Worm (Caenorhabditis elegans) whole organism, L1 larva: ENCODE measurements around the gene ddx-15.

Experiments used
- C16A3.4 ChIP-seq: fragments of 150-350 bp; optimal IDR thresholded peaks from 2 replicates; lab custom pipeline; 2014; ENCODE audit warnings: missing biosample characterization, missing genetic modification characterization
- F16B12.6 ChIP-seq: fragments of 150-350 bp; optimal IDR thresholded peaks from 2 replicates; lab custom pipeline; 2014; ENCODE audit warnings: missing biosample characterization, missing genetic modification characterization
- aha-1 ChIP-seq: fragments of 150-350 bp; optimal IDR thresholded peaks from 2 replicates; lab custom pipeline; 2014; ENCODE audit warnings: missing biosample characterization, missing genetic modification characterization
- alr-1 ChIP-seq: fragments of 200-800 bp; sonication (Bioruptor generic); optimal IDR thresholded peaks from 2 replicates; lab custom pipeline; 2018; ENCODE audit warnings: borderline replicate concordance, mild to moderate bottlenecking, missing genetic modification characterization, missing compliant biosample characterization
- aly-2 ChIP-seq: fragments of 150-350 bp; optimal IDR thresholded peaks from 2 replicates; lab custom pipeline; 2014; ENCODE audit warnings: missing biosample characterization, missing genetic modification characterization
- ama-1 ChIP-seq: fragments of 150-350 bp; optimal IDR thresholded peaks from 2 replicates; lab custom pipeline; 2014
- blmp-1 ChIP-seq: fragments of 150-350 bp; optimal IDR thresholded peaks from 2 replicates; lab custom pipeline; 2014; ENCODE audit warnings: missing biosample characterization, missing genetic modification characterization
- ceh-8 ChIP-seq: fragments of 200-800 bp; sonication (Bioruptor generic); optimal IDR thresholded peaks from 2 replicates; lab custom pipeline; 2018; ENCODE audit warnings: mild to moderate bottlenecking, missing genetic modification characterization, moderate library complexity, missing compliant biosample characterization
- ceh-82 ChIP-seq, 3 experiments: fragments of 150-350 bp in 1 of 3; sonication (generic microtip) in 2 of 3; optimal IDR thresholded peaks; 2 replicates each; lab custom pipeline; 2014 to 2017; ENCODE audit warnings: missing biosample characterization in 3 of 3, missing genetic modification characterization in 3 of 3
- ceh-90 ChIP-seq: sonication (generic microtip); optimal IDR thresholded peaks from 2 replicates; lab custom pipeline; 2016; ENCODE audit warnings: missing genetic modification characterization, missing compliant biosample characterization
- ces-1 ChIP-seq: fragments of 150-350 bp; optimal IDR thresholded peaks from 2 replicates; lab custom pipeline; 2014; ENCODE audit warnings: missing biosample characterization, missing genetic modification reagents, missing genetic modification characterization
- dpl-1 ChIP-seq, 3 experiments: fragments of 150-350 bp in 2 of 3; sonication (generic microtip) in 1 of 3; optimal IDR thresholded peaks; 2 replicates each; lab custom pipeline; 2014 to 2017; ENCODE audit warnings: missing biosample characterization in 3 of 3, missing genetic modification characterization in 3 of 3, missing genetic modification reagents in 3 of 3
- dsc-1 ChIP-seq: sonication (generic microtip); optimal IDR thresholded peaks from 2 replicates; lab custom pipeline; 2016; ENCODE audit warnings: mild to moderate bottlenecking, missing genetic modification characterization, missing compliant biosample characterization
- efl-1 ChIP-seq, 4 experiments: fragments of 150-350 bp; optimal IDR thresholded peaks in 3 of 4; peaks in 1 of 4; 1 replicate in 1 of 4; 2 replicates in 3 of 4; lab custom pipeline; 2014; ENCODE audit warnings: missing biosample characterization in 2 of 4, missing genetic modification characterization in 2 of 4, missing genetic modification reagents in 2 of 4
- egl-27 ChIP-seq, 2 experiments: fragments of 150-350 bp in 1 of 2; sonication (generic microtip); optimal IDR thresholded peaks; 3 replicates each; lab custom pipeline; 2017 to 2018; ENCODE audit warnings: missing biosample characterization in 2 of 2, missing genetic modification characterization in 2 of 2, missing genetic modification reagents in 2 of 2
- elt-2 ChIP-seq: sonication (generic microtip); optimal IDR thresholded peaks from 2 replicates; lab custom pipeline; 2016; ENCODE audit warnings: missing genetic modification characterization, mild to moderate bottlenecking, inconsistent platforms, missing compliant biosample characterization, missing genetic modification reagents
- ets-5 ChIP-seq: fragments of 200-800 bp; sonication (Bioruptor generic); IDR thresholded peaks from 2 replicates; pipeline ENCODE4 v1.3.6; 2022; ENCODE audit warnings: missing genetic modification characterization, missing compliant biosample characterization
- fkh-10 ChIP-seq: sonication (generic microtip); optimal IDR thresholded peaks from 2 replicates; lab custom pipeline; 2017; ENCODE audit warnings: missing biosample characterization, missing genetic modification reagents, missing genetic modification characterization
- fkh-8 ChIP-seq: sonication (generic microtip); optimal IDR thresholded peaks from 2 replicates; lab custom pipeline; 2016; ENCODE audit warnings: mild to moderate bottlenecking, missing genetic modification characterization, missing compliant biosample characterization
- grh-1 ChIP-seq: fragments of 200-800 bp; sonication (Bioruptor generic); IDR thresholded peaks from 2 replicates; pipeline ENCODE4 v1.3.6; 2022; ENCODE audit warnings: missing genetic modification reagents, missing genetic modification characterization, missing compliant biosample characterization
- hlh-4 ChIP-seq: sonication (generic microtip); optimal IDR thresholded peaks from 2 replicates; lab custom pipeline; 2016; ENCODE audit warnings: mild to moderate bottlenecking, missing genetic modification characterization, missing compliant biosample characterization
- hpl-2 ChIP-seq: fragments of 150-350 bp; optimal IDR thresholded peaks from 2 replicates; lab custom pipeline; 2014; ENCODE audit warnings: missing biosample characterization, missing genetic modification reagents, missing genetic modification characterization
- isw-1 ChIP-seq: fragments of 200-800 bp; sonication (Bioruptor generic); IDR thresholded peaks from 2 replicates; pipeline ENCODE4 v1.3.6; 2022; ENCODE audit warnings: missing genetic modification characterization, missing compliant biosample characterization
- jun-1 ChIP-seq: fragments of 150-350 bp; optimal IDR thresholded peaks from 2 replicates; lab custom pipeline; 2014; ENCODE audit warnings: missing biosample characterization, missing genetic modification reagents, missing genetic modification characterization
- lin-14 ChIP-seq: fragments of 200-800 bp; sonication (Bioruptor generic); optimal IDR thresholded peaks from 2 replicates; lab custom pipeline; 2018; ENCODE audit warnings: mild to moderate bottlenecking, missing genetic modification characterization, moderate library complexity, missing compliant biosample characterization
- lin-35 ChIP-seq, 2 experiments: fragments of 150-350 bp; optimal IDR thresholded peaks; 2 replicates each; lab custom pipeline; 2014; ENCODE audit warnings: missing biosample characterization in 2 of 2, missing genetic modification characterization in 2 of 2, missing genetic modification reagents in 2 of 2
- lir-3 ChIP-seq: sonication (generic microtip); optimal IDR thresholded peaks from 2 replicates; lab custom pipeline; 2016; ENCODE audit warnings: mild to moderate bottlenecking, missing genetic modification characterization, moderate library complexity, missing compliant biosample characterization; ENCODE audit not compliant: poor library complexity
- mdl-1 ChIP-seq, 2 experiments: fragments of 150-350 bp; optimal IDR thresholded peaks; 2 replicates each; lab custom pipeline; 2014 to 2017; ENCODE audit warnings: missing biosample characterization in 2 of 2, missing genetic modification characterization in 2 of 2, inconsistent platforms in 1 of 2
- mef-2 ChIP-seq: fragments of 150-350 bp; optimal IDR thresholded peaks from 2 replicates; lab custom pipeline; 2014; ENCODE audit warnings: missing biosample characterization, missing genetic modification characterization
- mep-1 ChIP-seq: fragments of 150-350 bp; optimal IDR thresholded peaks from 2 replicates; lab custom pipeline; 2014; ENCODE audit warnings: missing biosample characterization, missing genetic modification characterization
- nhr-11 ChIP-seq: fragments of 150-350 bp; optimal IDR thresholded peaks from 2 replicates; lab custom pipeline; 2014; ENCODE audit warnings: missing biosample characterization, missing genetic modification characterization
- nhr-12 ChIP-seq: sonication (generic microtip); optimal IDR thresholded peaks from 2 replicates; lab custom pipeline; 2017; ENCODE audit warnings: missing biosample characterization, missing genetic modification characterization
- nhr-19 ChIP-seq: fragments of 200-800 bp; sonication (Bioruptor generic); conservative IDR thresholded peaks from 2 replicates; pipeline ENCODE4 v1.3.6; 2022; ENCODE audit warnings: missing genetic modification characterization, missing compliant biosample characterization
- nhr-20 ChIP-seq: sonication (generic microtip); optimal IDR thresholded peaks from 2 replicates; lab custom pipeline; 2016; ENCODE audit warnings: mild to moderate bottlenecking, missing genetic modification characterization, missing compliant biosample characterization
- nhr-71 ChIP-seq: sonication (generic microtip); optimal IDR thresholded peaks from 2 replicates; lab custom pipeline; 2016; ENCODE audit warnings: mild to moderate bottlenecking, missing genetic modification characterization, moderate library complexity, missing compliant biosample characterization
- nhr-76 ChIP-seq: sonication (generic microtip); optimal IDR thresholded peaks from 2 replicates; lab custom pipeline; 2017; ENCODE audit warnings: missing biosample characterization, missing genetic modification characterization
- nhr-77 ChIP-seq: fragments of 150-350 bp; optimal IDR thresholded peaks from 2 replicates; lab custom pipeline; 2014; ENCODE audit warnings: missing biosample characterization, missing genetic modification characterization
- nhr-85 ChIP-seq: sonication (generic microtip); peaks from one replicate; lab custom pipeline; 2016; ENCODE audit warnings: missing genetic modification characterization, inconsistent platforms, missing compliant biosample characterization
- nhr-90 ChIP-seq: sonication (generic microtip); optimal IDR thresholded peaks from 2 replicates; lab custom pipeline; 2016; ENCODE audit warnings: mild to moderate bottlenecking, missing genetic modification characterization, missing compliant biosample characterization; ENCODE audit not compliant: poor library complexity
- pag-3 ChIP-seq: sonication (generic microtip); optimal IDR thresholded peaks from 2 replicates; lab custom pipeline; 2017; ENCODE audit warnings: missing genetic modification characterization, mild to moderate bottlenecking, missing compliant biosample characterization, antibody characterized with exemption, borderline replicate concordance; ENCODE audit not compliant: insufficient read depth
- pax-3 ChIP-seq: fragments of 200-800 bp; sonication (Bioruptor generic); optimal IDR thresholded peaks from 2 replicates; lab custom pipeline; 2018; ENCODE audit warnings: mild to moderate bottlenecking, missing genetic modification characterization, moderate library complexity, missing compliant biosample characterization
- rnt-1 ChIP-seq: sonication (generic microtip); optimal IDR thresholded peaks from 2 replicates; lab custom pipeline; 2016; ENCODE audit warnings: mild to moderate bottlenecking, missing genetic modification characterization, moderate library complexity, missing compliant biosample characterization
- snu-23 ChIP-seq: sonication (generic microtip); optimal IDR thresholded peaks from 2 replicates; lab custom pipeline; 2016; ENCODE audit warnings: missing genetic modification characterization, missing compliant biosample characterization
- swsn-7 ChIP-seq: sonication (generic microtip); optimal IDR thresholded peaks from 2 replicates; lab custom pipeline; 2016; ENCODE audit warnings: missing genetic modification characterization, missing compliant biosample characterization
- tbx-2 ChIP-seq: sonication (generic microtip); optimal IDR thresholded peaks from 2 replicates; lab custom pipeline; 2016; ENCODE audit warnings: missing genetic modification characterization, missing compliant biosample characterization
- unc-98 ChIP-seq: fragments of 200-800 bp; sonication (Bioruptor generic); IDR thresholded peaks from 2 replicates; pipeline ENCODE4 v1.3.6; 2022; ENCODE audit warnings: missing genetic modification characterization, missing compliant biosample characterization
- vab-15 ChIP-seq: sonication (generic microtip); optimal IDR thresholded peaks from 2 replicates; lab custom pipeline; 2017; ENCODE audit warnings: missing genotype, mild to moderate bottlenecking, missing genetic modification characterization, missing compliant biosample characterization
- zag-1 ChIP-seq: fragments of 150-350 bp; optimal IDR thresholded peaks from 2 replicates; lab custom pipeline; 2014; ENCODE audit warnings: missing biosample characterization, missing genetic modification characterization
- zip-4 ChIP-seq: fragments of 200-800 bp; sonication (Bioruptor generic); optimal IDR thresholded peaks from 2 replicates; lab custom pipeline; 2018; ENCODE audit warnings: mild to moderate bottlenecking, missing genetic modification characterization, moderate library complexity, missing compliant biosample characterization
- ztf-4 ChIP-seq: fragments of 150-350 bp; optimal IDR thresholded peaks from 2 replicates; lab custom pipeline; 2014; ENCODE audit warnings: missing biosample characterization, missing genetic modification characterization

Gene ddx-15

DNA sequence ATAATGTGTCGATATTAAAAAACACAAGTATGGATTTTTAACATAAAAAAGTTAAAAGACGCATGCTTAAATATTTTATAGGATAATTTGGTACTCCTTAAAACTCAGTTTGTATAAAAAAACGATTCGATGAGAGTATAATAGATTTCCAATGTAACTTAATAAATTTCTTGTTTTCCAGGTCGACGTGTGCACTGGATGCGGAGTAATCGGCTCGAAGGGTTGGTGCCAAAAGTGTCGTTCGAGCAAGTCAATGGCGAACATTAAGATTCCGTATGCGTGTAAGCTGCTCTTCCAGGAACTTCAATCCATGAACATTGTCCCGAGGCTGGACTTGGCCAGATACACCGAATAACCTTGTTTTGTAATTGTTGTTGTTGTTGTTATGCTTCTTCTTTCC, 27.2 kb downstream of the ddx-15 start:
- TF ChIP-seq nhr-12 (tag; lab: Kevin White, UChicago): no peak
- TF ChIP-seq nhr-20 (tag; lab: Kevin White, UChicago): no peak
- TF ChIP-seq nhr-11 (tag; lab: Kevin White, UChicago): no peak
- no peak for TF ChIP-seq nhr-77 (tag; lab: Kevin White, UChicago)
- no peak for TF ChIP-seq lin-14
- TF ChIP-seq hpl-2 (GFP tag; lab: Kevin White, UChicago): no peak
- TF ChIP-seq ets-5 (GFP tag; lab: Robert Waterston, UW): no peak
- TF ChIP-seq lin-35 (GFP tag; optimal IDR thresholded peaks at IDR 0.05; lab: Kevin White, UChicago): no peak

ce11 chrIII:5563680-5564079, 27.8 kb downstream of the ddx-15 start:
- TF ChIP-seq rnt-1 (peak; percentile 54), snu-23 (GFP tag; lab: Kevin White, UChicago) (peak; percentile 41), nhr-19 (GFP tag; lab: Robert Waterston, UW) (peak; percentile 39), zip-4 (GFP tag; lab: Kevin White, UChicago) (no peak), jun-1 (tag; lab: Kevin White, UChicago) (no peak), unc-98 (no peak), ces-1 (GFP tag; lab: Kevin White, UChicago) (no peak), swsn-7 (tag; lab: Kevin White, UChicago) (peak; percentile 15), aly-2 (tag; lab: Kevin White, UChicago) (no peak), zag-1 (tag; lab: Kevin White, UChicago) (no peak), nhr-20 (tag; lab: Kevin White, UChicago) (peak; percentile 24), lir-3 (tag; lab: Kevin White, UChicago) (no peak), F16B12.6 (tag; lab: Kevin White, UChicago) (no peak), ceh-90 (tag; lab: Kevin White, UChicago) (no peak), hlh-4 (tag; lab: Kevin White, UChicago) (no peak), blmp-1 (tag; lab: Kevin White, UChicago) (peak; percentile 20), nhr-90 (tag; lab: Kevin White, UChicago) (no peak), dpl-1 (GFP tag; optimal IDR thresholded peaks at IDR 0.05; lab: Kevin White, UChicago) (no peak), fkh-8 (tag; lab: Kevin White, UChicago) (no peak), alr-1 (tag; lab: Kevin White, UChicago) (no peak), ama-1 (lab: Kevin White, UChicago) (no peak), mef-2 (no peak), elt-2 (tag; lab: Kevin White, UChicago) (no peak), C16A3.4 (no peak), nhr-85 (tag; lab: Kevin White, UChicago) (no peak), fkh-10 (GFP tag; lab: Kevin White, UChicago) (no peak), vab-15 (tag; lab: Kevin White, UChicago) (no peak), ceh-8 (GFP tag; lab: Kevin White, UChicago) (no peak), pax-3 (no peak), ztf-4 (tag; lab: Kevin White, UChicago) (no peak), nhr-76 (no peak), pag-3 (peak; percentile 97), isw-1 (GFP tag; lab: Robert Waterston, UW) (no peak), tbx-2 (peak; percentile 31), nhr-11 (tag; lab: Kevin White, UChicago) (no peak), nhr-71 (tag; lab: Kevin White, UChicago) (peak; percentile 69), egl-27 (tag; optimal IDR thresholded peaks at IDR 0.05; lab: Kevin White, UChicago) (no peak), efl-1 (optimal IDR thresholded peaks at IDR 0.05; lab: Kevin White, UChicago) (peak; percentile 11 to 19), efl-1 (GFP tag; optimal IDR thresholded peaks at IDR 0.05 in 1 of 2; lab: Kevin White, UChicago) (peak in 1 of 2 experiments; percentile 87), aha-1 (no peak), lin-14 (peak; percentile 75), grh-1 (no peak), dsc-1 (peak; percentile 69), mep-1 (peak; percentile 12), mdl-1 (tag; optimal IDR thresholded peaks at IDR 0.05; lab: Kevin White, UChicago) (peak in 1 of 2 experiments; percentile 25), nhr-77 (tag; lab: Kevin White, UChicago) (peak; percentile 51), ceh-82 (tag; optimal IDR thresholded peaks at IDR 0.05; lab: Kevin White, UChicago) (no peak), hpl-2 (GFP tag; lab: Kevin White, UChicago) (no peak)
